Fruit fly (Drosophila melanogaster) whole organism, wandering third instar larva: ENCODE results near the gene CG31697.

ENCODE experiments used
- Abd-B ChIP-seq: fragments of >200 bp; optimal IDR thresholded peaks from 2 replicates; lab custom pipeline; 2017; ENCODE audit warnings: missing biosample characterization, missing genetic modification characterization
- CG32264 ChIP-seq: fragments of 200-800 bp; sonication (Bioruptor generic); optimal IDR thresholded peaks from 2 replicates; lab custom pipeline; 2016; ENCODE audit warnings: missing biosample characterization, missing genetic modification characterization
- CG9705 ChIP-seq: fragments of 200-800 bp; sonication (Bioruptor generic); optimal IDR thresholded peaks from 2 replicates; lab custom pipeline; 2018; ENCODE audit warnings: missing biosample characterization, mild to moderate bottlenecking, missing genetic modification characterization
- CrebA ChIP-seq: fragments of 200-800 bp; sonication (Bioruptor generic); optimal IDR thresholded peaks from 2 replicates; lab custom pipeline; 2016; ENCODE audit warnings: missing biosample characterization, mild to moderate bottlenecking, missing genetic modification characterization, borderline replicate concordance
- Dfd ChIP-seq: fragments of >200 bp; optimal IDR thresholded peaks from 2 replicates; lab custom pipeline; 2017; ENCODE audit warnings: missing biosample characterization, missing genetic modification characterization
- Dif ChIP-seq: fragments of 200-275, 200-300 bp; sonication (Bioruptor generic); optimal IDR thresholded peaks from 2 replicates; lab custom pipeline; 2018; ENCODE audit warnings: missing biosample characterization, missing genetic modification characterization; ENCODE audit not compliant: partially characterized antibody
- GATAd ChIP-seq: sonication (Bioruptor generic); optimal IDR thresholded peaks from 2 replicates; lab custom pipeline; 2016; ENCODE audit warnings: missing biosample characterization, missing genetic modification characterization
- HLH106 ChIP-seq: fragments of 200-800 bp; optimal IDR thresholded peaks from 3 replicates; lab custom pipeline; 2019; ENCODE audit warnings: missing biosample characterization, mild to moderate bottlenecking, missing genetic modification characterization, moderate library complexity
- Hnf4 ChIP-seq: fragments of 200-800 bp; sonication (Bioruptor generic); optimal IDR thresholded peaks from 2 replicates; lab custom pipeline; 2016; ENCODE audit warnings: missing biosample characterization, mild to moderate bottlenecking, missing genetic modification characterization
- Hr78 ChIP-seq: fragments of >200 bp; optimal IDR thresholded peaks from 2 replicates; lab custom pipeline; 2017; ENCODE audit warnings: missing biosample characterization, missing genetic modification characterization
- Hr83 ChIP-seq: fragments of 200-300 bp; sonication (Bioruptor generic); optimal IDR thresholded peaks from 2 replicates; lab custom pipeline; 2016; ENCODE audit warnings: missing biosample characterization, mild to moderate bottlenecking, missing genetic modification characterization, moderate library complexity; ENCODE audit not compliant: poor library complexity, severe bottlenecking
- Jra ChIP-seq: sonication (Bioruptor generic); optimal IDR thresholded peaks from 2 replicates; lab custom pipeline; 2016; ENCODE audit warnings: missing biosample characterization, missing genetic modification characterization
- Mio ChIP-seq: sonication (Bioruptor generic); optimal IDR thresholded peaks from 2 replicates; lab custom pipeline; 2016; ENCODE audit warnings: missing biosample characterization, missing genetic modification characterization
- Myc ChIP-seq: fragments of >200 bp; optimal IDR thresholded peaks from 2 replicates; lab custom pipeline; 2017
- N ChIP-seq: fragments of >200 bp; optimal IDR thresholded peaks from 2 replicates; lab custom pipeline; 2018; ENCODE audit warnings: missing biosample characterization, missing external identifiers, missing genetic modification characterization
- OdsH ChIP-seq: fragments of 200-800 bp; sonication (Bioruptor generic); optimal IDR thresholded peaks from 2 replicates; lab custom pipeline; 2016; ENCODE audit warnings: missing biosample characterization, mild to moderate bottlenecking, missing genetic modification characterization
- Rel ChIP-seq, 2 experiments: fragments of 200-800 bp; sonication (Bioruptor generic) in 1 of 2; optimal IDR thresholded peaks; 2 replicates in 1 of 2; 3 replicates in 1 of 2; lab custom pipeline; 2016 to 2019; ENCODE audit warnings: mild to moderate bottlenecking in 2 of 2, missing biosample characterization in 2 of 2, missing genetic modification characterization in 2 of 2, moderate library complexity in 1 of 2
- Sp1 ChIP-seq: fragments of 200-800 bp; sonication (Bioruptor generic); optimal IDR thresholded peaks from 3 replicates; lab custom pipeline; 2019; ENCODE audit warnings: missing biosample characterization, mild to moderate bottlenecking, missing genetic modification characterization, moderate library complexity
- Vsx2 ChIP-seq: fragments of 200-300, 225-300 bp; sonication (Bioruptor generic); optimal IDR thresholded peaks from 2 replicates; lab custom pipeline; 2018; ENCODE audit warnings: missing biosample characterization, missing genetic modification characterization; ENCODE audit not compliant: partially characterized antibody
- br ChIP-seq: fragments of 200-800 bp; sonication (Bioruptor generic); optimal IDR thresholded peaks from 2 replicates; lab custom pipeline; 2016; ENCODE audit warnings: missing biosample characterization, missing genetic modification characterization
- brk ChIP-seq: fragments of 200-800 bp; sonication (Bioruptor generic); optimal IDR thresholded peaks from 2 replicates; lab custom pipeline; 2016; ENCODE audit warnings: missing biosample characterization, mild to moderate bottlenecking, missing genetic modification characterization
- dl ChIP-seq, 2 experiments: fragments of 175-275, 200-275 bp in 1 of 2; fragments of 200-275 bp in 1 of 2; sonication (Bioruptor generic); optimal IDR thresholded peaks; lab custom pipeline; 2018; ENCODE audit warnings: mild to moderate bottlenecking in 2 of 2, missing biosample characterization in 2 of 2, missing genetic modification characterization in 2 of 2, moderate library complexity in 2 of 2; ENCODE audit not compliant: partially characterized antibody in 2 of 2, insufficient read depth in 1 of 2
- dmrt93B ChIP-seq: fragments of 200-800 bp; sonication (Bioruptor generic); optimal IDR thresholded peaks from 2 replicates; lab custom pipeline; 2018; ENCODE audit warnings: missing biosample characterization, mild to moderate bottlenecking, missing genetic modification characterization
- dsf ChIP-seq: sonication (Bioruptor generic); optimal IDR thresholded peaks from 2 replicates; lab custom pipeline; 2016; ENCODE audit warnings: missing biosample characterization, missing genetic modification characterization, borderline replicate concordance
- ey ChIP-seq: fragments of 200-800 bp; sonication (Bioruptor generic); optimal IDR thresholded peaks from 2 replicates; lab custom pipeline; 2016; ENCODE audit warnings: missing biosample characterization, missing genetic modification characterization
- foxo ChIP-seq, 2 experiments: fragments of 200-800 bp; sonication (Bioruptor generic); optimal IDR thresholded peaks; 2 replicates in 1 of 2; 3 replicates in 1 of 2; lab custom pipeline; 2016 to 2017; ENCODE audit warnings: missing biosample characterization in 2 of 2, missing genetic modification characterization in 2 of 2
- fru ChIP-seq: fragments of 200-800 bp; sonication (Bioruptor generic); optimal IDR thresholded peaks from 3 replicates; lab custom pipeline; 2016; ENCODE audit warnings: missing biosample characterization, mild to moderate bottlenecking, missing genetic modification characterization
- h ChIP-seq: fragments of 200-800 bp; sonication (Bioruptor generic); optimal IDR thresholded peaks from 3 replicates; lab custom pipeline; 2016; ENCODE audit warnings: missing biosample characterization, mild to moderate bottlenecking, missing genetic modification characterization
- jim ChIP-seq: fragments of 175-275, 200-325 bp; sonication (Bioruptor generic); optimal IDR thresholded peaks from 2 replicates; lab custom pipeline; 2016; ENCODE audit warnings: missing biosample characterization, mild to moderate bottlenecking, missing genetic modification characterization
- lola ChIP-seq: fragments of >200 bp; optimal IDR thresholded peaks from 2 replicates; lab custom pipeline; 2017; ENCODE audit warnings: missing biosample characterization, missing genetic modification characterization
- pan ChIP-seq: fragments of >200 bp; optimal IDR thresholded peaks from 2 replicates; lab custom pipeline; 2017
- psq ChIP-seq: fragments of 200-800 bp; sonication (Bioruptor generic); optimal IDR thresholded peaks from 3 replicates; lab custom pipeline; 2017; ENCODE audit warnings: missing biosample characterization, mild to moderate bottlenecking, missing genetic modification characterization, moderate library complexity
- rgr ChIP-seq: fragments of 200-800 bp; sonication (Bioruptor generic); optimal IDR thresholded peaks from 3 replicates; lab custom pipeline; 2016; ENCODE audit warnings: missing biosample characterization, mild to moderate bottlenecking, missing genetic modification characterization
- sage ChIP-seq: fragments of 200-800 bp; sonication (Bioruptor generic); optimal IDR thresholded peaks from 2 replicates; lab custom pipeline; 2016; ENCODE audit warnings: missing biosample characterization, mild to moderate bottlenecking, missing genetic modification characterization
- sv ChIP-seq: fragments of 200-800 bp; sonication (Bioruptor generic); optimal IDR thresholded peaks from 3 replicates; lab custom pipeline; 2016; ENCODE audit warnings: missing biosample characterization, missing genetic modification characterization
- tai ChIP-seq: sonication (Bioruptor generic); optimal IDR thresholded peaks from 2 replicates; lab custom pipeline; 2016; ENCODE audit warnings: missing biosample characterization, missing genetic modification characterization
- usp ChIP-seq: fragments of >200 bp; optimal IDR thresholded peaks from 2 replicates; lab custom pipeline; 2017; ENCODE audit warnings: missing biosample characterization, missing genetic modification characterization
- woc ChIP-seq: sonication (Bioruptor generic); optimal IDR thresholded peaks from 2 replicates; lab custom pipeline; 2016; ENCODE audit warnings: missing biosample characterization, mild to moderate bottlenecking, missing genetic modification characterization

Gene CG31697

DNA sequence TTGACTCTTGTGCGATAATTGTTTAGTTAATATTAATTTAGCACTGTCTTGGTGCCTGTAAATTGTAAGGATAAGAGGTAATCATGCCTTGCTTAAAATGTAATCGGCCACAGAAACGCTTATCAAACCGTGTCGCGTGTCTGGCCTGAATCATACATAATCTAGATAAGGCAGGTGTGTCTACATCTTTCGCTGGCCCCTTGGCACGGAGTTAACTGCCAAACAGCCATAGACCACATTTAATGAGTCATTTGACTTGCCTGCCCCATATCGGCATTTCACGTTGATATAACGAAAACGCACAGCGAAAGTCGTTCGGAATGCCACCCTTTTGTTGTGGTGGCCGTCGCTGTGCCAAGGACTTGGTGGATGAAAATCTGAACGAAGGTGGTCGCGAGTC lies at the start of gene CG31697:
Gene CG31697, plus strand, starts transcription at position 215 of the 400 bp plus-strand sequence.
- peak; percentile 86 for TF ChIP-seq h
- TF ChIP-seq Mio (GFP tag; lab: Kevin White, UChicago): no peak

DNA sequence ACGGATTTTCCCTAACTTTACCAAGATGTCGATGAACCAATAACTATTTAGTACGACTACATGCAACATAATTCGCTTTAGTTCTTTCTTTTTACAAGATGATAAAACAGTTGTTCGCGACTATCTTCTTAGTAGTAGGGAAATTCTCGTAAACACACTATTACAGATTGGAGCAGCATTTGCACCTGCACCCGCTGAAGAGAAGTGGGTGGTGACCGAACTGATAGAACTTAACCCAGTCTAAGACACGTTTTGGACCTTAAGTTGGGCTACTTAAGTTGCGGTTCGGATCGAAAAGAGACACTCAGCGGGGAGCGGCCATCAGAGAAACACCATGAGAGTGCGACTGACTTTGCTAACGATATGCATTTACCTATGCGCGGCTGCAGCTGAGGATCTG lies 48.1 kb upstream of the CG31697 start, which contains the start of gene CG13083:
Gene CG13083, plus strand, starts transcription at position 301 of the 400 bp plus-strand sequence.
- no peak for TF ChIP-seq Mio (GFP tag; lab: Kevin White, UChicago)
- TF ChIP-seq Dfd: no peak
- no peak for TF ChIP-seq sv (GFP tag; lab: Kevin White, UChicago)
- TF ChIP-seq, all 38 proteins: peak for 0

DNA sequence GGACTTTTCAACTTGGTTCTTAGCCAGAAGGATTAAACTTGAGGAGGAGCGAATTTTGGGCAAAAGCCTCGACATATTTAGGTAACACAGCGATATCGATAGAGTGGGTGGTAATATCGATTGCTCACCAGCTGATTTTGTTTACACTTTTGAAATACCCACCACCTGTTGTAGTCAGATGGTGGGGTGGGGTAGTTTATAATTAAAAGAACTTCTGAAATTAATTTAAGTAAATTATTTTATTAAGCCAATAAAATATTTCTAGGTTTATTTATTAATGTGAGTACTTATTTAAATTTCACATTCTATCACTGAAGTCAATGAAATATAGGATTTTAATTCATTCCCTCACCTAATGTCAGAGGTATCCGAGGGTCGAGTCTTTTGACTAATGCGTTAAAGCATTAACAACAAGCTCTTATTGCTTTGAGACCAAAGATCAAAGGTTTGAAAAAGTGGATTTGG lies 45.2 kb upstream of the CG31697 start, which contains the start of the genes CG10194 and CG18094:
Gene CG10194, minus strand, starts transcription at position 108 of the 465 bp plus-strand sequence.
Gene CG18094, plus strand, starts transcription at position 266 of the 465 bp plus-strand sequence.
- TF ChIP-seq dmrt93B (GFP tag; lab: Kevin White, UChicago) (no peak), woc (GFP tag; lab: Kevin White, UChicago) (no peak), tai (GFP tag; lab: Kevin White, UChicago) (no peak), usp (GFP tag; lab: Kevin White, UChicago) (no peak), h (peak; percentile 77), Hnf4 (no peak), lola (GFP tag; lab: Kevin White, UChicago) (no peak), fru (no peak), OdsH (GFP tag; lab: Kevin White, UChicago) (peak; percentile 74), rgr (GFP tag; lab: Kevin White, UChicago) (peak; percentile 83), Myc (lab: Kevin White, UChicago) (no peak), Mio (GFP tag; lab: Kevin White, UChicago) (no peak), dsf (GFP tag; lab: Kevin White, UChicago) (no peak), jim (GFP tag; lab: Kevin White, UChicago) (no peak), CG32264 (GFP tag; lab: Kevin White, UChicago) (no peak), Sp1 (GFP tag; lab: Kevin White, UChicago) (peak; percentile 51), Abd-B (GFP tag; lab: Kevin White, UChicago) (no peak), Dfd (no peak), CG9705 (GFP tag; lab: Kevin White, UChicago) (no peak), HLH106 (tag; lab: Kevin White, UChicago) (peak; percentile 51), sage (GFP tag; lab: Kevin White, UChicago) (no peak), Hr83 (GFP tag; lab: Kevin White, UChicago) (peak; percentile 3), sv (GFP tag; lab: Kevin White, UChicago) (no peak), Rel (GFP tag; optimal IDR thresholded peaks at IDR 0.05; lab: Kevin White, UChicago) (no peak), Rel (tag; optimal IDR thresholded peaks at IDR 0.05; lab: Kevin White, UChicago) (no peak), N (GFP tag; lab: Kevin White, UChicago) (no peak), Jra (GFP tag; lab: Kevin White, UChicago) (no peak), GATAd (GFP tag; lab: Kevin White, UChicago) (no peak), foxo (GFP tag; optimal IDR thresholded peaks at IDR 0.05; lab: Kevin White, UChicago) (peak in 1 of 2 experiments; percentile 73), dl (GFP tag; optimal IDR thresholded peaks at IDR 0.05; lab: Kevin White, UChicago; ENCODE audit: insufficient read depth in 1 of 2, partially characterized antibody in 2 of 2) (no peak), Vsx2 (GFP tag; lab: Kevin White, UChicago) (no peak), CrebA (GFP tag; lab: Kevin White, UChicago) (no peak), ey (GFP tag; lab: Kevin White, UChicago) (peak; percentile 43), pan (lab: Kevin White, UChicago) (no peak), br (no peak), psq (GFP tag; lab: Kevin White, UChicago) (peak; percentile 58), brk (GFP tag; lab: Kevin White, UChicago) (no peak), Hr78 (GFP tag; lab: Kevin White, UChicago) (no peak), Dif (GFP tag; lab: Kevin White, UChicago) (no peak)
